Fruit fly (Drosophila melanogaster): ENCODE results near the gene Prx1.
A peak's percentile ranks its signal among the peaks of the same experiment; 100 is the strongest.

Gene Prx1

DNA sequence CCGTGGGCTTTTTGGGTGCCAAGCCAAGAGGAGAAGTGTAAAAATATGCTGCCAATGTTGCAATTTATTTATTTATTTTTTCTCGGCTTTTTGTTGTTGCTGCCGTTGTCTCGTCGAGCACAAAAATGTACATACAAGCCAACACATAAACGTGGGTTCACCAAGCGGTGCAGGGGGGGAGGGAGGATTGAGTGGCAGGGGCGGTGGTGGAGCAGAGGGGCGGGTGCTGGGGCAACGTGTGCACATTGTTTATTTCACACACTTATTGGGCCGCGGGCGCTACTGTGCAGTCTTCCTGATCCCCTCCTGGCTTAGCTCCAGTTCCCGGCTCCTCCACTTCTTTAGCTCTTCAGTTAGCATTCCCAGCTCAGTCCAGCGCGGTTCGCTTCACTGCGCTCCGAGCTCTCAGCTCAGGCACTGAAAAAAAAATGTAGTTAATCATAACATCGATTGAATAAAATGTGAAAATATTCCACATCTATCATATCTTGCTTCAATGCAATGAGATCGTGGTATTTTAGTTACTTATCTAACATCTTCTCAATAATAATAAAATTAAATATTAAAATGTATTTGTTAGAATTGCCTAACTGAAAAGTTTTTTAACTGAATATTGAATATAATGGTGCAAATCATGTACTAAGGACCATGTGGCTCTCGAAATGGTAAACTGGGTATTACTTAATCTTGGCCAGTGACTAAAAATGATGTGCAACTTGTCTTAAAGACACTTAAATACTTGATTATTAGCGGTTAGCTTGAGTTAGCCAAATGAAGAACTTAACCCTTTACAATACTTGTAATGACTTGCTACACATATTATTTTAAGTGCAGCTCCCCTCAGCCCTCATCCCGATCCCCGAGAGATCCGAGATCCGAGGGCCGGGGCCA lies 6.9 kb downstream of the Prx1 start:
- no peak for TF ChIP-seq noc (tag; optimal IDR thresholded peaks at IDR 0.05)

DNA sequence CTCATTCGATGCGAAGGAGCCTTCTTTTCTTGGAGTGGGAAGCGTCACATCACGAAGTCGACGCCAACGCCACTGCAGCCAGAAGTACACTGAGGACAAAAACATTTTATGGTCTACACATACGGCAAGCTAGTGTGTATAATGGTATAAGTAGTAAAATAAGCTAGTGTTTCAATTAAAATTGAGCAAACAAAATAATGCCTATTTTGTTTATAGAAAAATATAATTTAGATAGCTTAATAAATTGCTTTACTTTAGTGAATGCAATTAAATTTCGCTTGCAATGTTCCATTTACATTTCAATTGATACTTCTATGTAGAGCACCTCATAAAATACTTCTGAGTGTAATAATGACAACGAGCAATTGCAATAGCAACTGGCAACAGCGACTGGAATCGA lies 12.7 kb downstream of the Prx1 start:
- no peak for TF ChIP-seq noc (tag; optimal IDR thresholded peaks at IDR 0.05)

dm6 chr3L:15222271-15222670 lies 14.6 kb downstream of the Prx1 start:
- TF ChIP-seq noc (tag; optimal IDR thresholded peaks at IDR 0.05), result no peak

dm6 chr3L:15223761-15224160 lies 16.1 kb downstream of the Prx1 start:
- no peak for TF ChIP-seq noc (tag; optimal IDR thresholded peaks at IDR 0.05)

dm6 chr3L:15224631-15225030 lies 17.0 kb downstream of the Prx1 start:
- TF ChIP-seq noc (tag; optimal IDR thresholded peaks at IDR 0.05), result no peak

DNA sequence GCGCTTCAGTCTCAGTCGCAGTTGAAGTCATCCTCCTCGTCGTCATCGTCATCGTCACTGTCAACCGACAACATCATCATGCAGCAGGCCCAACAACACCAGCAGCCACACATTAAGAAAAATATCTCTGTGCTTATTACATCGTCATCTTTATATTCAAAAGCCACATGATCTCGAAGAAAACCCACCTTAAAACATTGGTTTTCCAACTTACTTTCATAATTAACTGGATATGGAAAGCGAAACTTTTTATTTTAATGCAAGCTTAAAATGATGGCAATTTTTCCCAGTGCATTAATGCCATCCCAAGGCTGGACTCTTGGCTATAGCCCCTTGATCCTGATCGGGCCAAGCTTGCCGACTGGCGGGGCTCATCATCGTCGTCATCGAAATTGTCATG lies 18.0 kb downstream of the Prx1 start:
- no peak for TF ChIP-seq noc (tag; optimal IDR thresholded peaks at IDR 0.05)

DNA sequence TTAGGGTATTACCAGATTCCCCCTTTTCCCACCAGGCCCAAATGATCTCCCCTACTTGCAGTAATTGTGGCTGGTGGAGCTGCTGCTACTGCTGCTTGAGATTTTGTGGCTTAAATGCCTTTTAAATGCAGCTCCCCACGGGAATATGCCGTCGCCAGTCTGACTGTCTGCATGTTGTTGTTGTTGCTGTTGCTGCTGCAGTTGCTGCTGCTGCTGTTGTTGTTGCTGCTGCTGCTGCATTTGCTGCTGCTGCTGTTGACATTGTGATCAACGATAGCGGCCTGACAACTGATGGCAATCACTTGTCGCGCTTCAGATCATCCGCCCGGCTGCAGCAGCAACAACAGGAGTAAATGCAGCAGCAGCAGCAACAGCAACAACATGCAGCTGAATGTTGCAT lies 19.0 kb downstream of the Prx1 start:
- TF ChIP-seq noc (tag; optimal IDR thresholded peaks at IDR 0.05), result no peak

DNA sequence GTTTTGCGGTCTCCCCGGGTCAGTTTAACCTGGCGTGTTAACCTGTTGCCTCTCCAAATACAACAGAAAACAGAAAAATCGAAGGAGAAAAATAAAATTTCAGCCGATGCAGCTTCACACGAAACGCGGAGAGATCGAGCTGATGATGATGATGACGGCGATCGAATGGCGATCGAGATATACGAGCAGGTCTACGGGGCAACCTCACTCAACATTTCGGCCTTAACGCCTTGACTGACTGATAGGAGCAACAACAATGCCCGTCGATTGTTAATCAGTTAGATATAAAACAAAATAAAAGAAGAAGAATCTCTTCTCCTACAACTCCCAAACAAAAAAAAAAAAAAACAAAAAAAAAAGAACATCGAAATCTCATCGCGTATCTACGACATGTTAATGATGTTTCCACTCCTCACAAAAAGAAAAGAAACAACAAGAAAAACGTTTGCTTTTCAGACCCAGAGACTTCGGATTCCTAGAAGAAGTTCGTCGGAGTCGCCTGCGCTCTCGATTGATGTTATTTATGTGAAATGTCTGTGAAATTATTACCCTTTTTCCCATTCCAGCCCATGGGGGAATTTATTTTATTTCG lies 20.0 kb downstream of the Prx1 start:
- TF ChIP-seq noc (tag; optimal IDR thresholded peaks at IDR 0.05), result no peak

DNA sequence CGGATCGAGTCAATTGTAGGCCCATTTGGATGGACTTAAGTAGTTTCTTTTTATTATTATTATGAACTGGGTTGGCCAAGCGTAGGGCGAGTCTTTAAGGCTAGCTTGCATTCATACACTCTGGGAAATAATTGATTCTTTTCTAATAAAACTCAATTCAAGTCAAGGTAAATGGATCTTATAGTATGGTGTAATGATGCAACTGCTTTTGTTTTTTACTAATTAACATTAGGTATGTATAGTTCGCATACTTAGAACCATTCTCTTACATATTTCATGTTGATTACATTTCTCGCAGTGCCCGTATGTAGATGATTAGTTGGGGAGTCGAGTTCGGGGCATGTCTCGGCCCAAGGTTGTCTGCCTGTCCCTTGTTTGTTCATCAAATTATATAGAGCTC lies 21.8 kb downstream of the Prx1 start:
- TF ChIP-seq noc (tag; optimal IDR thresholded peaks at IDR 0.05), result no peak

DNA sequence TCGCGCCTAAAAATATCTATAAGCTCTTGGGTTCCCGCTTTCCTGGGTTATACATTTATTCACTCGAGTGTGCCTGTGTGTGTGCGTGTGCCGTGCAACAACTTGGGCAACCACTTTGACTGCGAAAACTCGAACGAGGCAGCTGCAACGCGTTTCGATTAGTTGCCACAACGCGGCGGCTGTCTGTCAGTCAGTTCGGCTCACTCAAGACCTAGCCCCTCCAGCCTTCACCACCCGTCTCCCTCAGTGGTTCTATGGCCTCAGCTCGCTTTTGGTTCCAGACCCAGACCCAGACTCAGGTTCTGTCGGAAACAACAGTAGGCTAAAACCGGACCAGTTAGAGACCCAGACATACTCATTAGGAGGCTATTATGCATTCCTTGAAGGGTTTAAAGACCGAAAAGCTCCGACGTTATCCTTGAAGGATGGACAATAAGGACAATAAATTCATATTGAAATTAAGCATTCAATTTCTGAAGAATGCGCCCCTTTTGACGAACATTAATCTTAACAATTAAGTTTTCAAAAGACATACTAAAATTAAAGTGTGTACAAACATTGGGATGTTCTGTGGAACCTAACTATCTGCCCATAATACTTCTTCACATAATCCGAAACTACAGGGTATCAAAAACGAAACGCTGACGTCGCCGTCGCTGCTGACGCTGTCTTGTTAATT lies 22.7 kb downstream of the Prx1 start:
- peak; percentile 39 for TF ChIP-seq noc (tag; optimal IDR thresholded peaks at IDR 0.05)

- no peak for TF ChIP-seq noc (tag; optimal IDR thresholded peaks at IDR 0.05)
Observed at dm6 chr3L:15231167-15231566, 23.5 kb downstream of the Prx1 start.

dm6 chr3L:15232431-15233254 lies 25.0 kb downstream of the Prx1 start:
- no peak for TF ChIP-seq noc (tag; optimal IDR thresholded peaks at IDR 0.05)

DNA sequence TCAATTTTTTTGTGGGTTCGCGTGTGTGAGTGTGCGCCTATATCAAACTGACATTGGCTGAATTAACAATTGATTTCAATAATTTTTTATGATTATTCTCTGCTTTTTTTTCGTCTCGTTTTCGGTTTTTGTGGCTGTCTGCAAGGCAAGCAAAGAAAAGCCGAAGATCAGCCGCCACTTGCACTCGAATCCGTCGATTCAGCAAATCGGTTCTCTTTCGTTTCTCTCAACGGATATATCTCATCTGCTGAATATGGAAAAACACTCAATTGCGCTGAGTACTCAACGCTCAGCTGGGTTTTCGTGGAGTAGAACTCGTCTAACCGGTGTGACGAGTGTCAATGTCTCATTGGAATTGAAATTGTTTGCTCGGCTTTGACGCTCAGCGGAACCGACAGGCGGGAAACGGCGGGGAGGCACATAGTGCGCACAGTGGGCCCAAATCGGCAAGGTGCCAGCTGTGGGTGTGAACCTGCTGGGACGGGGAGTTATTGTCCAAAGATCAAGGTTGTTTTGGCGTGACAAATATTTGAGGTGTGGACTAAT lies 26.7 kb downstream of the Prx1 start:
- TF ChIP-seq noc (tag; optimal IDR thresholded peaks at IDR 0.05), result no peak

DNA sequence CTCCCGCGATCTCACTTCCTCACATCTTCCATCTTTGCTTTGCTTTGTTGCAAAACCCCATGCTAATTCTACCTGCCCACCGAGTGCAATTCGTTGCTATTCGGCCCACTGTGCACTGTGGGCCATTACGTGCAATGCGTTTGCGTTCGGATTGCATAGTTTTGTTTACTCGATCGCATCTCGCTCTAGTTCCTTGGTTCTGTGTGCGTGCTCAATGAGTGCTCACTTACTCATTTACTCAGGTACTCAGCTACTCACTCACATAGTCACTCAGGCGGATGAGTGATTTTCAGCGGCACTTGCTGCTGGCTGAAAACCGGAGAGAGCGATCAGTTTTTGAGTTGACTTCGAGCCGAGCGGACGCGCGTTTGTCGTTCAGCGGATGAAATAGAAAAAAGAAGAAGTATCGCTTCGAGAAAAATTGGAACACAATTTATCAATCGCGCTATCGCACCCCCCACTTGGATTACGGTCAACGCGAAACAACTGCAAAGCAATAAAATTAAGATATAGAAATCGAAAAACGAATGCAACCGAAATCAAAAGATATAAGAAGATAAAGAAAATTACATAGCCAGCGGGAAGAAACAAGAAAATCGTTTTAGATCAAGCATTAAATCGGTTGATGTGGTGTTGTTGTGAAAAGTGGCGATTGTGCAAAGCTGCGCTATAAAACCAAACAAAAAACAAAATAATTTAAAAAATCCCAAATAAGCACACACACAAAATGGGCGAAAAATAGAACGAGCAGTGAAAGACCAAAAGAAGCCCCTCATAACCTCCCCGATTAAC lies 27.8 kb downstream of the Prx1 start, which contains the start of gene Tollo:
Tollo (plus strand) TSS at position 331 of the 792 bp plus-strand sequence.
- TF ChIP-seq noc (tag; optimal IDR thresholded peaks at IDR 0.05), result no peak

DNA sequence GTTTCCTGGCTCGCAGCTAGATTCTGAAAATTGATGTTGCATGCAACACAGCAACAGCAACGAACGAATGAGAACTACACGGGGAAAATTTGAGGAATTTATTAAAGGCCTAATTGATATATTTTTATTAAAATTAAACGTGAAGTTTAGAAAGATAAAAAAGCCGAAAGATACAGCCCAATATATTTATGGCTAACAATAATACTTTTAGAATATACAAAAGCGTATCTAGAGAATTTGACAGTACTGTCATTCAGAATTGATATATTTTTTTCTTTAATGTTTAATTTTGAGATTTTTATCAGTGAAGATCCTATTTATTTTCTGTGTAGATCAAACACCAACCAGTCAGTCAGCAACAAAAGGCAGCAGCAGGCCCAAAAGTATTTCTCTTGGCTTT lies 33.1 kb downstream of the Prx1 start:
- TF ChIP-seq noc (tag; optimal IDR thresholded peaks at IDR 0.05), result no peak
